Worm (Caenorhabditis elegans): ENCODE results near the gene F39E9.6.

Gene F39E9.6

DNA sequence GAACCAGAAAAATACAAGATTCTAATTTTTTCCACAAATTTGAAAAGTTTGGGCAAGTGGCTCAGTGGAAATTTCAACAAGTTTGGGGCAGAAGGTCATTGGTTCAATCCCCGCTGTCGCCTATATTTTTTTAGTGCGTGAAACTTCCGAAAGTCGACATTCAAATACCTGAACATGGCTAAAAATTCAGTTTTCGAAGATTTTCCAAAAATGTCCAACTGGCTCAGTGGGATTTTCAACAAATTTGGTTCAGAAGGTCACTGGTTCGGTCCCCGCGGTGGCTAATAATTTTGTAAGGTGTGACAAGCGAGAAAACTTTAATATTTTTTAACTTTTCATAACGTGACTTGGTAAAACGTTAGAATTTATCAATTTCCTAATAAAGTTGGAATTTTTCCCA, 48.6 kb downstream of the F39E9.6 start:
- TF ChIP-seq unc-62 (GFP tag; optimal IDR thresholded peaks at IDR 0.05), result no peak

DNA sequence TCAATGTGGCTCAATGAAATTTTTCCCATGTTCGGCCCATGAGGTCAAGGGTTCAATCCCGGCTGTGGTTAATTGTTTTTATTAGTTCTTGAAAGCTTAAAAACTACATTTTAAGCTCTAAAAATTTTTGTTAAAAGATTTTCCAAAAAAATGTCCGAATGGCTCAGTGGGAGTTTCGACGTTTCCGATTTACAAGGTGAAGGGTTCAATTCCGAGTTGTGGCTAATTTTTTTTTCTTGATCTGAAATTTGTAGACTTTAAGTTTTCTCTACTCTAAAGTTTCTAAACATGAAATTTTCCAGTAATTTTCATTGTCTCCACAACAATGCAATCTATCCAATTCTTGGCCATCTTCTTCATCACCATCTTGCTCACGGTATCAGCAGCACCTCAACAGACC, 50.8 kb downstream of the F39E9.6 start, which contains the start of gene F02E11.2:
F02E11.2 (plus strand) TSS at position 301 of the 400 bp plus-strand sequence.
- TF ChIP-seq unc-62 (GFP tag; optimal IDR thresholded peaks at IDR 0.05), result no peak
